Worm (Caenorhabditis elegans) whole organism, L1 larva: ENCODE data around the gene fipr-13.

Experiments
- C04F5.9 ChIP-seq: sonication (generic microtip); optimal IDR thresholded peaks from 2 replicates; lab custom pipeline; 2016; ENCODE audit warnings: missing genetic modification characterization, missing compliant biosample characterization
- blmp-1 ChIP-seq: fragments of 150-350 bp; optimal IDR thresholded peaks from 2 replicates; lab custom pipeline; 2014; ENCODE audit warnings: missing biosample characterization, missing genetic modification characterization
- elt-3 ChIP-seq, 6 experiments: fragments of 150-350 bp in 1 of 6; sonication (generic microtip); optimal IDR thresholded peaks; 2 replicates each; lab custom pipeline; 2017 to 2018; ENCODE audit warnings: missing biosample characterization in 6 of 6, missing genetic modification characterization in 6 of 6, inconsistent platforms in 1 of 6
- ets-5 ChIP-seq: fragments of 200-800 bp; sonication (Bioruptor generic); IDR thresholded peaks from 2 replicates; pipeline ENCODE4 v1.3.6; 2022; ENCODE audit warnings: missing genetic modification characterization, missing compliant biosample characterization
- grh-1 ChIP-seq: fragments of 200-800 bp; sonication (Bioruptor generic); IDR thresholded peaks from 2 replicates; pipeline ENCODE4 v1.3.6; 2022; ENCODE audit warnings: missing genetic modification reagents, missing genetic modification characterization, missing compliant biosample characterization
- hlh-17 ChIP-seq: fragments of 200-800 bp; sonication (Bioruptor generic); optimal IDR thresholded peaks from 2 replicates; lab custom pipeline; 2018; ENCODE audit warnings: missing genetic modification characterization, mild to moderate bottlenecking, missing compliant biosample characterization, moderate library complexity, borderline replicate concordance
- nhr-11 ChIP-seq: fragments of 150-350 bp; optimal IDR thresholded peaks from 2 replicates; lab custom pipeline; 2014; ENCODE audit warnings: missing biosample characterization, missing genetic modification characterization
- skn-1 ChIP-seq: fragments of 150-350 bp; optimal IDR thresholded peaks from 2 replicates; lab custom pipeline; 2014; ENCODE audit warnings: missing biosample characterization, missing genetic modification characterization
- snpc-4 ChIP-seq: fragments of 150-350 bp; optimal IDR thresholded peaks from 2 replicates; lab custom pipeline; 2014; ENCODE audit warnings: missing biosample characterization, missing genetic modification characterization
- sox-4 ChIP-seq: sonication (generic microtip); optimal IDR thresholded peaks from 2 replicates; lab custom pipeline; 2016; ENCODE audit warnings: missing genetic modification characterization, missing compliant biosample characterization

ce11 chrV:10019934-10020333, 44.4 kb upstream of the fipr-13 start:
- TF ChIP-seq skn-1 = no peak
- no peak for TF ChIP-seq ets-5 (GFP tag; lab: Robert Waterston, UW)
- no peak for TF ChIP-seq nhr-11 (tag; lab: Kevin White, UChicago)
- no peak for TF ChIP-seq elt-3 (tag; optimal IDR thresholded peaks at IDR 0.05; lab: Kevin White, UChicago)
- no peak for TF ChIP-seq blmp-1 (tag; lab: Kevin White, UChicago)
- TF ChIP-seq snpc-4 = no peak
- no peak for TF ChIP-seq sox-4
- no peak for TF ChIP-seq C04F5.9 (tag; lab: Kevin White, UChicago)
- no peak for TF ChIP-seq grh-1 (GFP tag; lab: Robert Waterston, UW)
- no peak for TF ChIP-seq hlh-17 (GFP tag; lab: Kevin White, UChicago)
